Fruit fly (Drosophila melanogaster) whole organism, embryonic: ENCODE measurements around the gene CG11811.

ENCODE experiments used
- ATbp ChIP-seq: fragments of 200-800 bp; sonication (Bioruptor generic); optimal IDR thresholded peaks from 2 replicates; lab custom pipeline; 2017; ENCODE audit warnings: missing biosample characterization, mild to moderate bottlenecking, missing genetic modification characterization, missing genetic modification reagents
- Abd-B ChIP-seq: fragments of 200-800 bp; sonication (Bioruptor generic); optimal IDR thresholded peaks from 2 replicates; lab custom pipeline; 2018; ENCODE audit warnings: missing biosample characterization, mild to moderate bottlenecking, missing genetic modification characterization, moderate library complexity
- Antp ChIP-seq: fragments of 200-800 bp; sonication (Bioruptor generic); optimal IDR thresholded peaks from 3 replicates; lab custom pipeline; 2016; ENCODE audit warnings: missing biosample characterization, missing genetic modification characterization
- Asciz ChIP-seq: fragments of 200-800 bp; sonication (Bioruptor generic); optimal IDR thresholded peaks from 2 replicates; lab custom pipeline; 2017; ENCODE audit warnings: missing biosample characterization, mild to moderate bottlenecking, missing genetic modification characterization, missing genetic modification reagents
- Atf3 ChIP-seq: fragments of 200-800 bp; sonication (Bioruptor generic); optimal IDR thresholded peaks from 3 replicates; lab custom pipeline; 2016; ENCODE audit warnings: missing biosample characterization, missing genetic modification characterization
- CG13123 ChIP-seq: fragments of 200-800 bp; sonication (Bioruptor generic); optimal IDR thresholded peaks from 2 replicates; lab custom pipeline; 2016; ENCODE audit warnings: missing biosample characterization, missing genetic modification characterization
- CG14441 ChIP-seq: fragments of 200-800 bp; sonication (Bioruptor generic); IDR thresholded peaks from 2 replicates; pipeline ENCODE4 v1.3.6; 2022; ENCODE audit warnings: missing biosample characterization, missing genetic modification characterization
- CG16863 ChIP-seq: fragments of 200-800 bp; sonication (Bioruptor generic); optimal IDR thresholded peaks from 3 replicates; lab custom pipeline; 2016; ENCODE audit warnings: missing biosample characterization, missing genetic modification characterization
- CG1792 ChIP-seq: fragments of 200-800 bp; sonication (Bioruptor generic); optimal IDR thresholded peaks from 2 replicates; lab custom pipeline; 2016; ENCODE audit warnings: missing biosample characterization, missing genetic modification characterization
- CG2199 ChIP-seq: fragments of 200-800 bp; sonication (Bioruptor generic); IDR thresholded peaks from 3 replicates; pipeline ENCODE4 v1.3.6; 2022; ENCODE audit warnings: missing biosample characterization, missing genetic modification characterization
- CG3065 ChIP-seq: fragments of 200-800 bp; sonication (Bioruptor generic); optimal IDR thresholded peaks from 2 replicates; lab custom pipeline; 2016; ENCODE audit warnings: missing biosample characterization, missing genetic modification characterization
- CG3281 ChIP-seq: fragments of 200-800 bp; sonication (Bioruptor generic); optimal IDR thresholded peaks from 3 replicates; lab custom pipeline; 2017; ENCODE audit warnings: missing biosample characterization, mild to moderate bottlenecking, missing genetic modification characterization
- CG34376 ChIP-seq: fragments of 200-800 bp; sonication (Bioruptor generic); optimal IDR thresholded peaks from 2 replicates; lab custom pipeline; 2018; ENCODE audit warnings: missing biosample characterization, mild to moderate bottlenecking, missing genetic modification characterization
- CG34422 ChIP-seq: fragments of 200-800 bp; sonication (Bioruptor generic); IDR thresholded peaks from 3 replicates; pipeline ENCODE4 v1.3.6; 2022; ENCODE audit warnings: missing biosample characterization, missing genetic modification characterization
- CG43689 ChIP-seq: fragments of 200-800 bp; sonication (Bioruptor generic); IDR thresholded peaks from 2 replicates; pipeline ENCODE4 v1.3.6; 2022; ENCODE audit warnings: missing biosample characterization, missing genetic modification characterization
- CG5180 ChIP-seq: fragments of 200-800 bp; sonication (Bioruptor generic); optimal IDR thresholded peaks from 3 replicates; lab custom pipeline; 2017; ENCODE audit warnings: missing biosample characterization, missing genetic modification characterization, mild to moderate bottlenecking, moderate library complexity, missing genetic modification reagents
- CG6683 ChIP-seq: fragments of 200-800 bp; sonication (Bioruptor generic); optimal IDR thresholded peaks from 2 replicates; lab custom pipeline; 2017; ENCODE audit warnings: missing biosample characterization, mild to moderate bottlenecking, missing genetic modification characterization, missing genetic modification reagents
- CHES-1-like ChIP-seq: fragments of 200-800 bp; sonication (Bioruptor generic); optimal IDR thresholded peaks from 2 replicates; lab custom pipeline; 2016; ENCODE audit warnings: missing biosample characterization, missing genetic modification characterization
- Eip74EF ChIP-seq, 2 experiments: fragments of 200-800 bp in 1 of 2; fragments of >200 bp in 1 of 2; sonication (Bioruptor generic) in 1 of 2; optimal IDR thresholded peaks; 2 replicates each; lab custom pipeline; 2017 to 2019; ENCODE audit warnings: missing biosample characterization in 2 of 2, missing genetic modification characterization in 2 of 2, mild to moderate bottlenecking in 1 of 2, moderate library complexity in 1 of 2
- Fer3 ChIP-seq: fragments of 200-800 bp; sonication (Bioruptor generic); optimal IDR thresholded peaks from 2 replicates; lab custom pipeline; 2018; ENCODE audit warnings: missing biosample characterization, mild to moderate bottlenecking, missing genetic modification characterization, moderate library complexity
- H15 ChIP-seq: fragments of 200-800 bp; sonication (Bioruptor generic); IDR thresholded peaks from 3 replicates; pipeline ENCODE4 v1.3.6; 2022; ENCODE audit warnings: missing biosample characterization, missing genetic modification characterization
- HLHmδ ChIP-seq: fragments of 200-800 bp; sonication (Bioruptor generic); optimal IDR thresholded peaks from 2 replicates; lab custom pipeline; 2018; ENCODE audit warnings: missing biosample characterization, mild to moderate bottlenecking, missing genetic modification characterization, moderate library complexity
- Hmr ChIP-seq: fragments of 200-800 bp; sonication (Bioruptor generic); optimal IDR thresholded peaks from 3 replicates; lab custom pipeline; 2017; ENCODE audit warnings: mild to moderate bottlenecking, missing biosample characterization, missing genetic modification reagents, missing genetic modification characterization
- Kr ChIP-seq: fragments of 200-800 bp; sonication (Bioruptor generic); optimal IDR thresholded peaks from 2 replicates; lab custom pipeline; 2017; ENCODE audit warnings: missing biosample characterization, mild to moderate bottlenecking, missing genetic modification characterization
- MBD-R2 ChIP-seq: fragments of 200-800 bp; sonication (Bioruptor generic); IDR thresholded peaks from 2 replicates; pipeline ENCODE4 v1.3.6; 2022; ENCODE audit warnings: missing biosample characterization, missing genetic modification characterization
- Med ChIP-seq: fragments of 200-800 bp; sonication (Bioruptor generic); peaks from one replicate; lab custom pipeline; 2016; ENCODE audit warnings: missing biosample characterization, missing genetic modification characterization, mild to moderate bottlenecking, inconsistent platforms, moderate library complexity
- Oaz ChIP-seq: fragments of 200-800 bp; sonication (Bioruptor generic); IDR thresholded peaks from 2 replicates; pipeline ENCODE4 v1.3.6; 2022; ENCODE audit warnings: missing biosample characterization, missing genetic modification characterization
- Scr ChIP-seq: fragments of 200-800 bp; sonication (Bioruptor generic); IDR thresholded peaks from 2 replicates; pipeline ENCODE4 v1.3.6; 2022; ENCODE audit warnings: missing biosample characterization, missing genetic modification characterization; ENCODE audit not compliant: partially characterized antibody
- Sry-δ ChIP-seq: fragments of 200-800 bp; sonication (Bioruptor generic); optimal IDR thresholded peaks from 2 replicates; lab custom pipeline; 2016; ENCODE audit warnings: missing biosample characterization, missing genetic modification characterization
- Tbp ChIP-seq: fragments of >200 bp; optimal IDR thresholded peaks from 2 replicates; lab custom pipeline; 2018; ENCODE audit warnings: missing biosample characterization, missing genetic modification characterization
- ab ChIP-seq: fragments of 200-800 bp; sonication (Bioruptor generic); optimal IDR thresholded peaks from 2 replicates; lab custom pipeline; 2016; ENCODE audit warnings: missing biosample characterization, missing genetic modification characterization
- br ChIP-seq: fragments of >200 bp; optimal IDR thresholded peaks from 2 replicates; lab custom pipeline; 2017
- danr ChIP-seq: fragments of 200-800 bp; sonication (Bioruptor generic); IDR thresholded peaks from 2 replicates; pipeline ENCODE4 v1.3.6; 2022; ENCODE audit warnings: missing biosample characterization, missing genetic modification characterization
- dati ChIP-seq: fragments of 200-800 bp; sonication (Bioruptor generic); IDR thresholded peaks from 2 replicates; pipeline ENCODE4 v1.3.6; 2022; ENCODE audit warnings: missing biosample characterization, missing genetic modification characterization
- eyg ChIP-seq: fragments of 200-800 bp; sonication (Bioruptor generic); optimal IDR thresholded peaks from 3 replicates; lab custom pipeline; 2016; ENCODE audit warnings: missing biosample characterization, missing genetic modification characterization
- gt ChIP-seq: fragments of 200-800 bp; sonication (Bioruptor generic); IDR thresholded peaks from 2 replicates; pipeline ENCODE4 v1.3.6; 2022; ENCODE audit warnings: missing biosample characterization, missing genetic modification characterization
- h ChIP-seq: fragments of >200 bp; optimal IDR thresholded peaks from 2 replicates; lab custom pipeline; 2017
- hth ChIP-seq: fragments of >200 bp; optimal IDR thresholded peaks from 2 replicates; lab custom pipeline; 2017; ENCODE audit warnings: inconsistent platforms
- ind ChIP-seq: fragments of 200-800 bp; sonication (Bioruptor generic); optimal IDR thresholded peaks from 3 replicates; lab custom pipeline; 2016; ENCODE audit warnings: missing biosample characterization, missing genetic modification characterization
- inv ChIP-seq: fragments of 200-800 bp; sonication (Bioruptor generic); IDR thresholded peaks from 2 replicates; pipeline ENCODE4 v1.3.6; 2022; ENCODE audit warnings: missing biosample characterization, missing genetic modification characterization; ENCODE audit not compliant: partially characterized antibody
- lilli ChIP-seq: fragments of 200-800 bp; sonication (Bioruptor generic); optimal IDR thresholded peaks from 3 replicates; lab custom pipeline; 2016; ENCODE audit warnings: missing biosample characterization, missing genetic modification characterization
- nerfin-2 ChIP-seq: fragments of 200-800 bp; sonication (Bioruptor generic); IDR thresholded peaks from 2 replicates; pipeline ENCODE4 v1.3.6; 2022; ENCODE audit warnings: missing biosample characterization, missing genetic modification characterization; ENCODE audit not compliant: partially characterized antibody
- odd ChIP-seq: fragments of 200-800 bp; sonication (Bioruptor generic); optimal IDR thresholded peaks from 2 replicates; lab custom pipeline; 2017; ENCODE audit warnings: missing biosample characterization, mild to moderate bottlenecking, missing genetic modification characterization
- pan ChIP-seq, 4 experiments: fragments of >200 bp in 3 of 4; fragments of 200-800 bp in 1 of 4; sonication (Bioruptor generic) in 1 of 4; optimal IDR thresholded peaks in 3 of 4; IDR thresholded peaks in 1 of 4; 2 replicates each; pipeline versions ENCODE4 v1.3.6 to Lab custom; 2017 to 2022; ENCODE audit warnings: missing biosample characterization in 2 of 4, missing genetic modification characterization in 2 of 4, mixed read lengths in 1 of 4
- phol ChIP-seq: fragments of 200-800 bp; sonication (Bioruptor generic); optimal IDR thresholded peaks from 3 replicates; lab custom pipeline; 2018; ENCODE audit warnings: missing biosample characterization, mild to moderate bottlenecking, missing genetic modification characterization, moderate library complexity
- sens ChIP-seq: fragments of 200-800 bp; sonication (Bioruptor generic); peaks from one replicate; lab custom pipeline; 2016; ENCODE audit warnings: missing biosample characterization, missing genetic modification characterization
- sob ChIP-seq: fragments of 200-800 bp; sonication (Bioruptor generic); IDR thresholded peaks from 2 replicates; pipeline ENCODE4 v1.3.6; 2022; ENCODE audit warnings: missing biosample characterization, missing genetic modification characterization
- sr ChIP-seq: fragments of 200-800 bp; sonication (Bioruptor generic); IDR thresholded peaks from 3 replicates; pipeline ENCODE4 v1.3.6; 2022; ENCODE audit warnings: missing biosample characterization, missing genetic modification characterization
- stc ChIP-seq: fragments of 200-800 bp; sonication (Bioruptor generic); IDR thresholded peaks from 2 replicates; pipeline ENCODE4 v1.3.6; 2022; ENCODE audit warnings: missing biosample characterization, missing genetic modification characterization
- tup ChIP-seq: fragments of 200-800 bp; sonication (Bioruptor generic); optimal IDR thresholded peaks from 2 replicates; lab custom pipeline; 2016; ENCODE audit warnings: missing biosample characterization, mild to moderate bottlenecking, missing genetic modification characterization, moderate library complexity
- vnd ChIP-seq: fragments of 200-800 bp; sonication (Bioruptor generic); IDR thresholded peaks from 3 replicates; pipeline ENCODE4 v1.3.6; 2022; ENCODE audit warnings: missing biosample characterization, missing genetic modification characterization; ENCODE audit not compliant: partially characterized antibody

Gene CG11811

dm6 chr3L:10693709-10694403 lies 3.0 kb downstream of the CG11811 start, which contains the start of gene ND-13B (continued):
- TF ChIP-seq CG43689 (GFP tag; lab: Robert Waterston, UW) (no peak), eyg (GFP tag; lab: Kevin White, UChicago) (no peak), CG6683 (GFP tag; lab: Kevin White, UChicago) (peak; percentile 7), Oaz (no peak), H15 (no peak), sens (GFP tag; lab: Kevin White, UChicago) (peak; percentile 73), CG34422 (no peak), Hmr (no peak), Asciz (GFP tag; lab: Kevin White, UChicago) (no peak), Med (GFP tag; lab: Kevin White, UChicago) (peak; percentile 86), phol (tag; lab: Kevin White, UChicago) (peak; percentile 24), inv (peak; percentile 45; the same call in 1 of the 2 replicates), CG16863 (GFP tag; lab: Kevin White, UChicago) (no peak), CHES-1-like (GFP tag; lab: Kevin White, UChicago) (peak; percentile 18), sob (GFP tag; lab: Robert Waterston, UW) (0 out of 2 replicates have a peak, but pooled peaks have one; percentile 24), Fer3 (tag; lab: Kevin White, UChicago) (peak; percentile 8), ind (GFP tag; lab: Kevin White, UChicago) (peak; percentile 31), Kr (GFP tag; lab: Kevin White, UChicago) (no peak), tup (GFP tag; lab: Kevin White, UChicago) (no peak), h (lab: Kevin White, UChicago) (no peak), CG2199 (GFP tag; lab: Robert Waterston, UW) (no peak), sr (GFP tag; lab: Robert Waterston, UW) (no peak), CG14441 (GFP tag; lab: Robert Waterston, UW) (no peak), pan (optimal IDR thresholded peaks at IDR 0.05; lab: Kevin White, UChicago) (no peak), pan (GFP tag; optimal IDR thresholded peaks at IDR 0.05 in 1 of 2, IDR thresholded peaks at IDR 0.05 in 1 of 2) (no peak), MBD-R2 (GFP tag; lab: Robert Waterston, UW) (peak; percentile 88), dati (GFP tag; lab: Robert Waterston, UW) (no peak), Scr (GFP tag; lab: Robert Waterston, UW) (peak; percentile 76), Tbp (GFP tag; lab: Kevin White, UChicago) (no peak), danr (GFP tag; lab: Robert Waterston, UW) (no peak), ab (GFP tag; lab: Kevin White, UChicago) (no peak), gt (GFP tag; lab: Robert Waterston, UW) (no peak), CG3065 (GFP tag; lab: Kevin White, UChicago) (no peak), CG3281 (GFP tag; lab: Kevin White, UChicago) (peak; percentile 41), odd (GFP tag; lab: Kevin White, UChicago) (no peak), br (lab: Kevin White, UChicago) (no peak), nerfin-2 (GFP tag; lab: Robert Waterston, UW) (no peak), Antp (GFP tag; lab: Kevin White, UChicago) (no peak), CG5180 (GFP tag; lab: Kevin White, UChicago) (no peak), CG1792 (GFP tag; lab: Kevin White, UChicago) (no peak), Eip74EF (GFP tag; optimal IDR thresholded peaks at IDR 0.05; lab: Kevin White, UChicago) (no peak), vnd (GFP tag; lab: Robert Waterston, UW) (0 out of 3 replicates have a peak, but pooled peaks have one; percentile 22), CG13123 (GFP tag; lab: Kevin White, UChicago) (no peak), Atf3 (GFP tag; lab: Kevin White, UChicago) (no peak), lilli (GFP tag; lab: Kevin White, UChicago) (peak; percentile 21), hth (lab: Kevin White, UChicago) (no peak), stc (GFP tag; lab: Robert Waterston, UW) (no peak), Abd-B (GFP tag; lab: Kevin White, UChicago) (no peak), CG34376 (GFP tag; lab: Kevin White, UChicago) (no peak), Sry-δ (peak; percentile 69), ATbp (GFP tag; lab: Kevin White, UChicago) (no peak), HLHmδ (GFP tag; lab: Kevin White, UChicago) (no peak)
